Worm (Caenorhabditis elegans) whole organism, L4 larva: Measurements from ENCODE around the gene frm-2.
A peak's percentile ranks its signal among the peaks of the same experiment; 100 is the strongest.

Source experiments
- D1046.2 ChIP-seq: fragments of 200-800 bp; sonication (Bioruptor generic); IDR thresholded peaks from 2 replicates; pipeline ENCODE4 v1.3.6; 2022; ENCODE audit warnings: missing genetic modification characterization, missing compliant biosample characterization
- T20F7.1 ChIP-seq: fragments of 200-800 bp; sonication (Bioruptor generic); optimal IDR thresholded peaks from 2 replicates; lab custom pipeline; 2018; ENCODE audit warnings: mild to moderate bottlenecking, missing genetic modification characterization, missing compliant biosample characterization
- Y105C5A.15 ChIP-seq: fragments of 200-800 bp; sonication (Bioruptor generic); IDR thresholded peaks from 2 replicates; pipeline ENCODE4 v1.3.6; 2022; ENCODE audit warnings: missing genetic modification characterization, missing compliant biosample characterization
- Y48G9A.11 ChIP-seq: fragments of 200-800 bp; sonication (Bioruptor generic); IDR thresholded peaks from 2 replicates; pipeline ENCODE4 v1.3.6; 2022; ENCODE audit warnings: missing genetic modification reagents, missing genetic modification characterization, missing compliant biosample characterization
- Y5F2A.4 ChIP-seq: fragments of 200-800 bp; sonication (Bioruptor generic); optimal IDR thresholded peaks from 2 replicates; lab custom pipeline; 2018; ENCODE audit warnings: mild to moderate bottlenecking, missing genetic modification characterization, missing compliant biosample characterization
- ZK337.2 ChIP-seq: fragments of 200-800 bp; sonication (Bioruptor generic); IDR thresholded peaks from 2 replicates; pipeline ENCODE4 v1.3.6; 2022; ENCODE audit warnings: missing genetic modification reagents, missing genetic modification characterization, missing compliant biosample characterization
- aly-2 ChIP-seq: sonication (generic microtip); optimal IDR thresholded peaks from 2 replicates; lab custom pipeline; 2018; ENCODE audit warnings: missing biosample characterization, missing genetic modification characterization
- ama-1 ChIP-seq: fragments of 150-350 bp; optimal IDR thresholded peaks from 2 replicates; lab custom pipeline; 2014; ENCODE audit warnings: inconsistent platforms, mixed read lengths
- arid-1 ChIP-seq: fragments of 200-800 bp; sonication (Bioruptor generic); conservative IDR thresholded peaks from 2 replicates; pipeline ENCODE4 v1.3.6; 2022; ENCODE audit warnings: missing genetic modification reagents, missing genetic modification characterization, missing compliant biosample characterization
- attf-4 ChIP-seq: sonication (generic microtip); optimal IDR thresholded peaks from 3 replicates; lab custom pipeline; 2017; ENCODE audit warnings: missing biosample characterization, missing genetic modification characterization
- ceh-28 ChIP-seq: fragments of 150-350 bp; optimal IDR thresholded peaks from 2 replicates; lab custom pipeline; 2014; ENCODE audit warnings: missing biosample characterization, missing genetic modification reagents, missing genetic modification characterization
- ceh-44 ChIP-seq: fragments of 200-800 bp; sonication (Bioruptor generic); IDR thresholded peaks from 2 replicates; pipeline ENCODE4 v1.3.6; 2022; ENCODE audit warnings: missing genetic modification reagents, missing genetic modification characterization, missing compliant biosample characterization
- ceh-62 ChIP-seq: sonication (generic microtip); optimal IDR thresholded peaks from 2 replicates; lab custom pipeline; 2017; ENCODE audit warnings: missing biosample characterization, missing genetic modification characterization
- cey-2 ChIP-seq: sonication (generic microtip); optimal IDR thresholded peaks from 3 replicates; lab custom pipeline; 2017; ENCODE audit warnings: missing genetic modification characterization, mild to moderate bottlenecking, missing compliant biosample characterization, antibody characterized with exemption, borderline replicate concordance; ENCODE audit not compliant: insufficient read depth
- ctbp-1 ChIP-seq: fragments of 200-800 bp; sonication (Bioruptor generic); IDR thresholded peaks from 2 replicates; pipeline ENCODE4 v1.3.6; 2022; ENCODE audit warnings: missing genetic modification reagents, missing genetic modification characterization, missing compliant biosample characterization
- daf-12 ChIP-seq: fragments of 150-350 bp; optimal IDR thresholded peaks from 2 replicates; lab custom pipeline; 2014; ENCODE audit warnings: missing biosample characterization, missing genetic modification reagents, missing genetic modification characterization
- daf-16 ChIP-seq, 3 experiments: sonication (generic microtip); optimal IDR thresholded peaks; 2 replicates each; lab custom pipeline; 2016 to 2017; ENCODE audit warnings: missing genetic modification characterization in 3 of 3, missing genetic modification reagents in 3 of 3, mild to moderate bottlenecking in 2 of 3, missing compliant biosample characterization in 2 of 3, missing biosample characterization in 1 of 3, moderate library complexity in 1 of 3
- daf-8 ChIP-seq: fragments of 200-800 bp; sonication (Bioruptor generic); IDR thresholded peaks from 2 replicates; pipeline ENCODE4 v1.3.6; 2022; ENCODE audit warnings: missing genetic modification characterization, missing compliant biosample characterization
- dmd-6 ChIP-seq: fragments of 200-800 bp; sonication (Bioruptor generic); IDR thresholded peaks from 2 replicates; pipeline ENCODE4 v1.3.6; 2022; ENCODE audit warnings: missing genetic modification reagents, missing genetic modification characterization, missing compliant biosample characterization
- egl-27 ChIP-seq: sonication (generic microtip); optimal IDR thresholded peaks from 3 replicates; lab custom pipeline; 2017; ENCODE audit warnings: missing biosample characterization, missing genetic modification reagents, missing genetic modification characterization
- fos-1 ChIP-seq: fragments of 150-350 bp; optimal IDR thresholded peaks from 2 replicates; lab custom pipeline; 2014; ENCODE audit warnings: missing biosample characterization, missing genetic modification characterization
- hlh-11 ChIP-seq: fragments of 200-800 bp; sonication (Bioruptor generic); optimal IDR thresholded peaks from 2 replicates; lab custom pipeline; 2018; ENCODE audit warnings: mild to moderate bottlenecking, missing genetic modification characterization, missing compliant biosample characterization
- jun-1 ChIP-seq: fragments of 150-350 bp; optimal IDR thresholded peaks from 2 replicates; lab custom pipeline; 2014; ENCODE audit warnings: missing biosample characterization, missing genetic modification reagents, missing genetic modification characterization
- lim-7 ChIP-seq: fragments of 200-800 bp; sonication (Bioruptor generic); IDR thresholded peaks from 2 replicates; pipeline ENCODE4 v1.3.6; 2022; ENCODE audit warnings: missing genetic modification characterization, missing compliant biosample characterization
- lsy-2 ChIP-seq, 2 experiments: fragments of 150-350 bp in 1 of 2; sonication (generic microtip) in 1 of 2; optimal IDR thresholded peaks; 2 replicates each; lab custom pipeline; 2014 to 2017; ENCODE audit warnings: missing biosample characterization in 2 of 2, missing genetic modification characterization in 2 of 2
- madf-5 ChIP-seq, 2 experiments: fragments of 200-800 bp; sonication (Bioruptor generic); IDR thresholded peaks; 2 replicates each; pipeline ENCODE4 v1.3.6; 2022; ENCODE audit warnings: missing compliant biosample characterization in 2 of 2, missing genetic modification characterization in 2 of 2
- madf-9 ChIP-seq: fragments of 200-800 bp; sonication (Bioruptor generic); conservative IDR thresholded peaks from 2 replicates; pipeline ENCODE4 v1.3.6; 2022; ENCODE audit warnings: missing genetic modification reagents, missing genetic modification characterization, missing compliant biosample characterization
- mdl-1 ChIP-seq, 2 experiments: fragments of 150-350 bp in 1 of 2; sonication (generic microtip) in 1 of 2; optimal IDR thresholded peaks; 2 replicates each; lab custom pipeline; 2014 to 2017; ENCODE audit warnings: missing biosample characterization in 2 of 2, missing genetic modification characterization in 2 of 2
- mdt-29 ChIP-seq: fragments of 200-800 bp; sonication (Bioruptor generic); IDR thresholded peaks from 2 replicates; pipeline ENCODE4 v1.3.6; 2022; ENCODE audit warnings: missing genetic modification reagents, missing genetic modification characterization, missing compliant biosample characterization
- mep-1 ChIP-seq: fragments of 150-350 bp; sonication (generic microtip); optimal IDR thresholded peaks from 3 replicates; lab custom pipeline; 2014; ENCODE audit warnings: missing biosample characterization, missing genetic modification characterization
- mxl-3 ChIP-seq: fragments of 200-800 bp; sonication (Bioruptor generic); optimal IDR thresholded peaks from 2 replicates; lab custom pipeline; 2018; ENCODE audit warnings: mild to moderate bottlenecking, missing genetic modification characterization, missing compliant biosample characterization
- nhr-102 ChIP-seq: sonication (generic microtip); optimal IDR thresholded peaks from 2 replicates; lab custom pipeline; 2016; ENCODE audit warnings: mild to moderate bottlenecking, missing genetic modification characterization, moderate library complexity, missing compliant biosample characterization
- nhr-111 ChIP-seq: fragments of 200-800 bp; sonication (Bioruptor generic); optimal IDR thresholded peaks from 2 replicates; lab custom pipeline; 2018; ENCODE audit warnings: mild to moderate bottlenecking, missing genetic modification characterization, missing compliant biosample characterization
- nhr-41 ChIP-seq: fragments of 200-800 bp; sonication (Bioruptor generic); IDR thresholded peaks from 2 replicates; pipeline ENCODE4 v1.3.6; 2022; ENCODE audit warnings: missing genetic modification reagents, missing genetic modification characterization, missing compliant biosample characterization
- nhr-42 ChIP-seq: fragments of 200-800 bp; sonication (Bioruptor generic); IDR thresholded peaks from 2 replicates; pipeline ENCODE4 v1.3.6; 2022; ENCODE audit warnings: missing genetic modification characterization, missing compliant biosample characterization
- nhr-48 ChIP-seq: sonication (generic microtip); optimal IDR thresholded peaks from 2 replicates; lab custom pipeline; 2016; ENCODE audit warnings: mild to moderate bottlenecking, missing genetic modification characterization, missing compliant biosample characterization
- nhr-6 ChIP-seq: fragments of 150-350 bp; optimal IDR thresholded peaks from 2 replicates; lab custom pipeline; 2014; ENCODE audit warnings: missing biosample characterization, missing genetic modification characterization
- nhr-77 ChIP-seq: fragments of 150-350 bp; optimal IDR thresholded peaks from 2 replicates; lab custom pipeline; 2014; ENCODE audit warnings: missing biosample characterization, missing genetic modification characterization
- pha-4 ChIP-seq, 2 experiments: fragments of 150-350 bp in 1 of 2; fragments of 200-800 bp in 1 of 2; sonication (Bioruptor generic) in 1 of 2; IDR thresholded peaks in 1 of 2; optimal IDR thresholded peaks in 1 of 2; 2 replicates each; pipeline versions ENCODE4 v1.3.6 to Lab custom; 2014 to 2022; ENCODE audit warnings: missing genetic modification characterization in 2 of 2, missing genetic modification reagents in 2 of 2, missing biosample characterization in 1 of 2, missing compliant biosample characterization in 1 of 2
- rbr-2 ChIP-seq: sonication (generic microtip); optimal IDR thresholded peaks from 2 replicates; lab custom pipeline; 2016; ENCODE audit warnings: missing genotype, missing genetic modification characterization, missing compliant biosample characterization
- skn-1 ChIP-seq: fragments of 150-350 bp; optimal IDR thresholded peaks from 2 replicates; lab custom pipeline; 2014; ENCODE audit warnings: missing biosample characterization, missing genetic modification characterization
- spr-3 ChIP-seq: fragments of 200-800 bp; sonication (Bioruptor generic); optimal IDR thresholded peaks from 2 replicates; lab custom pipeline; 2018; ENCODE audit warnings: mild to moderate bottlenecking, missing genetic modification characterization, missing compliant biosample characterization
- tra-1 ChIP-seq: fragments of 200-800 bp; sonication (Bioruptor generic); IDR thresholded peaks from 2 replicates; pipeline ENCODE4 v1.3.6; 2022; ENCODE audit warnings: missing genetic modification reagents, missing genetic modification characterization, missing compliant biosample characterization
- unc-39 ChIP-seq: sonication (generic microtip); optimal IDR thresholded peaks from 2 replicates; lab custom pipeline; 2017; ENCODE audit warnings: missing biosample characterization, missing genetic modification characterization
- unc-62 ChIP-seq, 3 experiments: fragments of 150-350 bp in 1 of 3; sonication (generic microtip); optimal IDR thresholded peaks in 2 of 3; peaks in 1 of 3; 1 replicate in 1 of 3; 2 replicates in 2 of 3; lab custom pipeline; 2014 to 2017; ENCODE audit warnings: missing biosample characterization in 3 of 3, missing genetic modification characterization in 3 of 3, missing genetic modification reagents in 3 of 3, missing genotype in 1 of 3
- vab-7 ChIP-seq: fragments of 200-800 bp; sonication (Bioruptor generic); IDR thresholded peaks from 2 replicates; pipeline ENCODE4 v1.3.6; 2022; ENCODE audit warnings: missing genetic modification reagents, missing genetic modification characterization, missing compliant biosample characterization
- zag-1 ChIP-seq: fragments of 150-350 bp; optimal IDR thresholded peaks from 2 replicates; lab custom pipeline; 2014; ENCODE audit warnings: missing biosample characterization, missing genetic modification characterization
- zip-11 ChIP-seq: fragments of 200-800 bp; sonication (Bioruptor generic); IDR thresholded peaks from 2 replicates; pipeline ENCODE4 v1.3.6; 2022; ENCODE audit warnings: missing genetic modification characterization, missing compliant biosample characterization

The frm-2 gene

ce11 chrIII:5943368-5944180 is 38.4 kb downstream of the frm-2 start (continued):
- no peak for TF ChIP-seq daf-12
- peak; percentile 41 to 69 for TF ChIP-seq lsy-2 (tag; optimal IDR thresholded peaks at IDR 0.05; lab: Kevin White, UChicago)
- no peak for TF ChIP-seq zag-1 (tag; lab: Kevin White, UChicago)
- no peak for TF ChIP-seq fos-1 (tag; lab: Kevin White, UChicago)
- peak; percentile 55 for TF ChIP-seq dmd-6
- TF ChIP-seq unc-62 (GFP tag; optimal IDR thresholded peaks at IDR 0.05 in 1 of 2; lab: Kevin White, UChicago): peak in 1 of 2 experiments; percentile 90
- no peak for TF ChIP-seq unc-62 (tag; optimal IDR thresholded peaks at IDR 0.05; lab: Kevin White, UChicago)
- no peak for TF ChIP-seq ceh-44
- TF ChIP-seq lim-7 (GFP tag; lab: Robert Waterston, UW): peak; percentile 66
- peak; percentile 31 to 52 for TF ChIP-seq daf-16 (GFP tag; optimal IDR thresholded peaks at IDR 0.05; lab: Kevin White, UChicago)
- peak; percentile 54 for TF ChIP-seq daf-16 (tag; optimal IDR thresholded peaks at IDR 0.05; lab: Kevin White, UChicago)
- TF ChIP-seq rbr-2: peak; percentile 44
- TF ChIP-seq skn-1 (tag; lab: Kevin White, UChicago): no peak
- no peak for TF ChIP-seq egl-27 (tag; lab: Kevin White, UChicago)
- TF ChIP-seq arid-1 (GFP tag; lab: Robert Waterston, UW): peak; percentile 68
- peak; percentile 62 for TF ChIP-seq mdt-29 (GFP tag; lab: Robert Waterston, UW)
- TF ChIP-seq pha-4 (GFP tag; IDR thresholded peaks at IDR 0.05; lab: Robert Waterston, UW): peak; percentile 48; the same call in 1 of the 2 replicates
- TF ChIP-seq pha-4 (tag; optimal IDR thresholded peaks at IDR 0.05; lab: Kevin White, UChicago): peak; percentile 31
- TF ChIP-seq D1046.2: no peak
- TF ChIP-seq madf-9 (GFP tag; lab: Robert Waterston, UW): no peak; the same call in 1 of the 2 replicates
- TF ChIP-seq jun-1 (tag; lab: Kevin White, UChicago): peak; percentile 9
- TF ChIP-seq cey-2: peak; percentile 42
- peak; percentile 25 for TF ChIP-seq Y48G9A.11 (GFP tag; lab: Robert Waterston, UW)
- TF ChIP-seq vab-7 (GFP tag; lab: Robert Waterston, UW): 0 out of 2 replicates have a peak, but pooled peaks have one; percentile 12
- TF ChIP-seq nhr-111 (GFP tag; lab: Kevin White, UChicago): peak; percentile 31
- peak; percentile 96 for TF ChIP-seq ama-1 (lab: Kevin White, UChicago)
- no peak for TF ChIP-seq tra-1 (GFP tag; lab: Robert Waterston, UW)
- peak in 1 of 2 experiments; percentile 20 for TF ChIP-seq mdl-1 (tag; optimal IDR thresholded peaks at IDR 0.05; lab: Kevin White, UChicago)
- TF ChIP-seq T20F7.1 (GFP tag; lab: Kevin White, UChicago): peak; percentile 79
- peak; percentile 46 for TF ChIP-seq attf-4 (tag; lab: Kevin White, UChicago)
- 0 out of 2 replicates have a peak, but pooled peaks have one; percentile 18 for TF ChIP-seq ctbp-1 (GFP tag; lab: Robert Waterston, UW)
- no peak for TF ChIP-seq unc-39 (tag; lab: Kevin White, UChicago)
- TF ChIP-seq nhr-41 (GFP tag; lab: Robert Waterston, UW): peak; percentile 16; the same call in 1 of the 2 replicates
- no peak for TF ChIP-seq Y105C5A.15
- TF ChIP-seq mep-1 (tag; lab: Kevin White, UChicago): peak; percentile 95
- no peak for TF ChIP-seq ceh-28 (tag; lab: Kevin White, UChicago)
- TF ChIP-seq mxl-3: peak; percentile 29
- peak; percentile 91 for TF ChIP-seq nhr-102 (tag; lab: Kevin White, UChicago)
- peak; percentile 96 for TF ChIP-seq nhr-77 (tag; lab: Kevin White, UChicago)
- TF ChIP-seq hlh-11 (tag; lab: Kevin White, UChicago): peak; percentile 61
- peak; percentile 55 for TF ChIP-seq aly-2 (tag; lab: Kevin White, UChicago)
- TF ChIP-seq zip-11 (GFP tag; lab: Robert Waterston, UW): no peak
- TF ChIP-seq nhr-48 (tag; lab: Kevin White, UChicago): peak; percentile 11
- no peak for TF ChIP-seq ceh-62 (tag; lab: Kevin White, UChicago)
- peak; percentile 13; the same call in 1 of the 2 replicates for TF ChIP-seq ZK337.2 (GFP tag; lab: Robert Waterston, UW)
- no peak for TF ChIP-seq nhr-6 (tag; lab: Kevin White, UChicago)
- TF ChIP-seq madf-5 (GFP tag; IDR thresholded peaks at IDR 0.05; lab: Robert Waterston, UW): no peak; a peak in 1 of 4 replicates
- TF ChIP-seq Y5F2A.4: peak; percentile 39
- no peak for TF ChIP-seq daf-8
- no peak for TF ChIP-seq spr-3 (GFP tag; lab: Kevin White, UChicago)
- TF ChIP-seq nhr-42 (GFP tag; lab: Robert Waterston, UW): peak; percentile 67
